Fruit fly (Drosophila melanogaster) whole organism, prepupa: ENCODE results near the gene CG14182.

Experiments
- Blimp-1 ChIP-seq: fragments of 200-800 bp; sonication (Bioruptor generic); optimal IDR thresholded peaks from 3 replicates; lab custom pipeline; 2017; ENCODE audit warnings: missing biosample characterization, missing genetic modification characterization, mild to moderate bottlenecking, moderate library complexity, missing genetic modification reagents
- CG10669 ChIP-seq: fragments of 200-800 bp; sonication (Bioruptor generic); optimal IDR thresholded peaks from 3 replicates; lab custom pipeline; 2018; ENCODE audit warnings: missing biosample characterization, mild to moderate bottlenecking, missing genetic modification characterization, moderate library complexity
- CG11294 ChIP-seq: fragments of 200-800 bp; sonication (Bioruptor generic); IDR thresholded peaks from 2 replicates; pipeline ENCODE4 v1.3.6; 2022; ENCODE audit warnings: missing biosample characterization, missing genetic modification characterization
- CG15336 ChIP-seq: fragments of 200-800 bp; sonication (Bioruptor generic); IDR thresholded peaks from 2 replicates; pipeline ENCODE4 v1.3.6; 2022; ENCODE audit warnings: missing biosample characterization, missing genetic modification characterization
- CG1621 ChIP-seq: fragments of 200-800 bp; sonication (Bioruptor generic); optimal IDR thresholded peaks from 3 replicates; lab custom pipeline; 2018; ENCODE audit warnings: missing biosample characterization, mild to moderate bottlenecking, missing genetic modification characterization
- CG16779 ChIP-seq: fragments of 200-800 bp; sonication (Bioruptor generic); optimal IDR thresholded peaks from 3 replicates; lab custom pipeline; 2017; ENCODE audit warnings: missing biosample characterization, mild to moderate bottlenecking, missing genetic modification characterization
- CG3032 ChIP-seq: fragments of 200-800 bp; optimal IDR thresholded peaks from 2 replicates; lab custom pipeline; 2019; ENCODE audit warnings: missing biosample characterization, mild to moderate bottlenecking, missing genetic modification characterization, moderate library complexity
- CG31627 ChIP-seq: fragments of 200-800 bp; sonication (Bioruptor generic); optimal IDR thresholded peaks from 3 replicates; lab custom pipeline; 2016; ENCODE audit warnings: missing biosample characterization, missing genetic modification characterization
- CG3919 ChIP-seq: fragments of 200-800 bp; sonication (Bioruptor generic); optimal IDR thresholded peaks from 3 replicates; lab custom pipeline; 2016; ENCODE audit warnings: missing biosample characterization, missing genetic modification characterization
- CG4318 ChIP-seq: fragments of 200-800 bp; sonication (Bioruptor generic); optimal IDR thresholded peaks from 3 replicates; lab custom pipeline; 2017; ENCODE audit warnings: missing biosample characterization, mild to moderate bottlenecking, missing genetic modification characterization
- CG6163 ChIP-seq: fragments of 200-800 bp; sonication (Bioruptor generic); IDR thresholded peaks from 3 replicates; pipeline ENCODE4 v1.3.6; 2022; ENCODE audit warnings: missing biosample characterization, missing genetic modification characterization
- CG6276 ChIP-seq: fragments of 200-800 bp; sonication (Bioruptor generic); optimal IDR thresholded peaks from 2 replicates; lab custom pipeline; 2017; ENCODE audit warnings: missing biosample characterization, mild to moderate bottlenecking, missing genetic modification characterization
- CG6792 ChIP-seq: fragments of 200-800 bp; sonication (Bioruptor generic); optimal IDR thresholded peaks from 3 replicates; lab custom pipeline; 2016; ENCODE audit warnings: missing biosample characterization, missing genetic modification characterization
- CG6808 ChIP-seq: fragments of 200-800 bp; sonication (Bioruptor generic); optimal IDR thresholded peaks from 3 replicates; lab custom pipeline; 2017; ENCODE audit warnings: missing biosample characterization, missing genetic modification characterization, mild to moderate bottlenecking, moderate library complexity, missing genetic modification reagents
- CG6854 ChIP-seq: fragments of 200-800 bp; sonication (Bioruptor generic); optimal IDR thresholded peaks from 2 replicates; lab custom pipeline; 2017; ENCODE audit warnings: missing biosample characterization, mild to moderate bottlenecking, missing genetic modification characterization
- CG8119 ChIP-seq: fragments of 200-800 bp; sonication (Bioruptor generic); IDR thresholded peaks from 3 replicates; pipeline ENCODE4 v1.3.6; 2022; ENCODE audit warnings: missing biosample characterization, missing genetic modification characterization
- CG8319 ChIP-seq: fragments of 200-800 bp; sonication (Bioruptor generic); optimal IDR thresholded peaks from 3 replicates; lab custom pipeline; 2016; ENCODE audit warnings: missing biosample characterization, missing genetic modification characterization
- CG9139 ChIP-seq: fragments of 200-800 bp; sonication (Bioruptor generic); optimal IDR thresholded peaks from 3 replicates; lab custom pipeline; 2017; ENCODE audit warnings: missing biosample characterization, mild to moderate bottlenecking, missing genetic modification characterization
- Eip78C ChIP-seq: fragments of 200-800 bp; sonication (Bioruptor generic); peaks from one replicate; lab custom pipeline; 2016; ENCODE audit warnings: missing biosample characterization, missing genetic modification characterization
- Eip93F ChIP-seq: fragments of 200-800 bp; sonication (Bioruptor generic); optimal IDR thresholded peaks from 2 replicates; lab custom pipeline; 2016; ENCODE audit warnings: missing biosample characterization, mild to moderate bottlenecking, missing genetic modification characterization
- Ets96B ChIP-seq: fragments of 200-800 bp; optimal IDR thresholded peaks from 2 replicates; lab custom pipeline; 2019; ENCODE audit warnings: missing biosample characterization, mild to moderate bottlenecking, missing genetic modification characterization, moderate library complexity
- Gug ChIP-seq: fragments of 200-800 bp; sonication (Bioruptor generic); IDR thresholded peaks from 2 replicates; pipeline ENCODE4 v1.3.6; 2022; ENCODE audit warnings: missing biosample characterization, missing genetic modification characterization
- Hr38 ChIP-seq: sonication (Bioruptor generic); optimal IDR thresholded peaks from 2 replicates; lab custom pipeline; 2016; ENCODE audit warnings: missing biosample characterization, missing genetic modification characterization
- Hr4 ChIP-seq: fragments of 200-800 bp; sonication (Bioruptor generic); optimal IDR thresholded peaks from 3 replicates; lab custom pipeline; 2016; ENCODE audit warnings: missing biosample characterization, missing genetic modification characterization
- Met ChIP-seq: fragments of 200-800 bp; sonication (Bioruptor generic); optimal IDR thresholded peaks from 3 replicates; lab custom pipeline; 2016; ENCODE audit warnings: missing biosample characterization, missing genetic modification characterization
- OdsH ChIP-seq: fragments of 200-800 bp; sonication (Bioruptor generic); optimal IDR thresholded peaks from 3 replicates; lab custom pipeline; 2016; ENCODE audit warnings: missing biosample characterization, missing genetic modification characterization
- Smox ChIP-seq: fragments of 200-800 bp; sonication (Bioruptor generic); optimal IDR thresholded peaks from 3 replicates; lab custom pipeline; 2016; ENCODE audit warnings: missing biosample characterization, missing genetic modification characterization
- Sox14 ChIP-seq: fragments of 200-800 bp; sonication (Bioruptor generic); optimal IDR thresholded peaks from 3 replicates; lab custom pipeline; 2016; ENCODE audit warnings: missing biosample characterization, missing genetic modification characterization
- Sox15 ChIP-seq: fragments of 200-800 bp; sonication (Bioruptor generic); optimal IDR thresholded peaks from 3 replicates; lab custom pipeline; 2016; ENCODE audit warnings: missing biosample characterization, missing genetic modification characterization
- dac ChIP-seq: fragments of 200-800 bp; sonication (Bioruptor generic); optimal IDR thresholded peaks from 2 replicates; lab custom pipeline; 2017; ENCODE audit warnings: missing biosample characterization, mild to moderate bottlenecking, missing genetic modification characterization
- dsx ChIP-seq: fragments of 200-800 bp; optimal IDR thresholded peaks from 3 replicates; lab custom pipeline; 2019; ENCODE audit warnings: missing biosample characterization, mild to moderate bottlenecking, missing genetic modification characterization, moderate library complexity; ENCODE audit not compliant: poor library complexity, severe bottlenecking
- eg ChIP-seq: fragments of 200-800 bp; sonication (Bioruptor generic); IDR thresholded peaks from 3 replicates; pipeline ENCODE4 v1.3.6; 2022; ENCODE audit warnings: missing biosample characterization, missing genetic modification characterization
- esn ChIP-seq: fragments of 200-800 bp; sonication (Bioruptor generic); optimal IDR thresholded peaks from 2 replicates; lab custom pipeline; 2016; ENCODE audit warnings: missing biosample characterization, mild to moderate bottlenecking, missing genetic modification characterization, moderate library complexity
- fd59A ChIP-seq: fragments of 200-800 bp; sonication (Bioruptor generic); optimal IDR thresholded peaks from 2 replicates; lab custom pipeline; 2017; ENCODE audit warnings: missing biosample characterization, mild to moderate bottlenecking, missing genetic modification characterization, missing genetic modification reagents
- fkh ChIP-seq: fragments of 200-800 bp; sonication (Bioruptor generic); optimal IDR thresholded peaks from 3 replicates; lab custom pipeline; 2017; ENCODE audit warnings: missing biosample characterization, mild to moderate bottlenecking, missing genetic modification characterization, moderate library complexity
- lz ChIP-seq: fragments of 200-800 bp; sonication (Bioruptor generic); optimal IDR thresholded peaks from 3 replicates; lab custom pipeline; 2016; ENCODE audit warnings: missing biosample characterization, missing genetic modification characterization
- net ChIP-seq: fragments of 200-800 bp; sonication (Bioruptor generic); optimal IDR thresholded peaks from 3 replicates; lab custom pipeline; 2016; ENCODE audit warnings: missing biosample characterization, missing genetic modification characterization
- pdm3 ChIP-seq: fragments of 200-800 bp; sonication (Bioruptor generic); optimal IDR thresholded peaks from 3 replicates; lab custom pipeline; 2016; ENCODE audit warnings: missing biosample characterization, missing genetic modification characterization
- spab ChIP-seq: fragments of 200-800 bp; sonication (Bioruptor generic); optimal IDR thresholded peaks from 2 replicates; lab custom pipeline; 2017; ENCODE audit warnings: missing biosample characterization, mild to moderate bottlenecking, missing genetic modification characterization, missing genetic modification reagents
- svp ChIP-seq: fragments of 200-800 bp; sonication (Bioruptor generic); peaks from one replicate; lab custom pipeline; 2016; ENCODE audit warnings: missing biosample characterization, missing genetic modification characterization
- topi ChIP-seq: fragments of 200-800 bp; sonication (Bioruptor generic); optimal IDR thresholded peaks from 3 replicates; lab custom pipeline; 2016; ENCODE audit warnings: missing biosample characterization, missing genetic modification characterization
- vri ChIP-seq: fragments of 200-800 bp; sonication (Bioruptor generic); optimal IDR thresholded peaks from 3 replicates; lab custom pipeline; 2016; ENCODE audit warnings: missing biosample characterization, mild to moderate bottlenecking, missing genetic modification characterization

Gene CG14182

DNA sequence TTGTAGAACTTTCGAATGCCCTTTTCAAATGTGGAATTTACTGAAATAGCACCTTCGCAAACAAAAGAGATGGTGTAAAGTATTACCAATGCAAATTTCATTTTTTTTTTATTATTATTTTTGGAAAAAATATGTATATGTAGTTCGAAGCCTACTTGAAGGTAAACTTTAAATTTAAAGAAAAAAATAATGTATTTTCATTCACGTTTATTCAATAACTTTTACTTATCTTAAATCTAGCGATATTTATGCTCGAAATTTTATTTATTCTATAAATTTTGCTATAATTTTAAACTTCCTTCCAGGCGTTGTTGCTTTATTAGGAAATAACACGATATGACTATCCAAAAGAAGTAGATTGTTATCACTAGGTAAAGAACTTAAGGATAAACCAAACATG is 26.9 kb downstream of the CG14182 start, which contains the start of gene CG33710:
TSS of gene CG33710 (minus strand) at position 101 of the 400 bp plus-strand sequence.
- TF ChIP-seq Met (GFP tag; lab: Kevin White, UChicago) (no peak), CG11294 (GFP tag; lab: Robert Waterston, UW) (no peak), Sox15 (GFP tag; lab: Kevin White, UChicago) (no peak), CG6276 (GFP tag; lab: Kevin White, UChicago) (no peak), spab (GFP tag; lab: Kevin White, UChicago) (no peak)

DNA sequence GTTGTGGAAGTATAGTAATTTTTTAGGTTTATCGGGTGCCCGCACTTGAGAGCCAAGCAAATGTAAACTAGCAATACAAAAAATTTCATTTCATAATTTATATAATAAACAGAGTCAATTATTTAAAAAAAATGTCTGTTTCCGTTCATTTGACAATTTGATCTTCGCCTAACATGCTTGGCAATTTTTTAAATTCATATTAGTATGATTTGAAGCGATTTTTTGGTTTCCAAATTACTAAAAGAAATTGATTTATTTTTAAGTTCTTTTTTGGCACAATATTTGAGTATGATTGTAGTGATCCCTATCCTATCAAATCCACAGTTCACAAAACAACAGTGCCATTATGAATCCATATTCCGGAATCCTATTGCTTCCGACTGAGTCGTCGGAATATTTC is 27.7 kb downstream of the CG14182 start, which contains the start of gene CG34258:
TSS of gene CG34258 (minus strand) at position 101 of the 400 bp plus-strand sequence.
- no peak for TF ChIP-seq CG31627 (GFP tag; lab: Kevin White, UChicago)
- TF ChIP-seq Blimp-1 (GFP tag; lab: Kevin White, UChicago), result no peak
- no peak for TF ChIP-seq esn (GFP tag; lab: Kevin White, UChicago)
- no peak for TF ChIP-seq CG11294 (GFP tag; lab: Robert Waterston, UW)
- TF ChIP-seq lz (GFP tag; lab: Kevin White, UChicago), result no peak
- no peak for TF ChIP-seq Sox14 (GFP tag; lab: Kevin White, UChicago)
- TF ChIP-seq dsx, result no peak
- TF ChIP-seq CG3919 (GFP tag; lab: Kevin White, UChicago), result no peak
- no peak for TF ChIP-seq fd59A (GFP tag; lab: Kevin White, UChicago)
- no peak for TF ChIP-seq svp (GFP tag; lab: Kevin White, UChicago)
- TF ChIP-seq Smox (GFP tag; lab: Kevin White, UChicago), result no peak
- no peak for TF ChIP-seq net (GFP tag; lab: Kevin White, UChicago)

dm6 chr3L:19951035-19951434 is 28.6 kb downstream of the CG14182 start, which contains the start of gene CG32219:
TSS of gene CG32219 (minus strand) at chr3L:19951135.
- TF ChIP-seq CG16779 (no peak), CG4318 (GFP tag; lab: Kevin White, UChicago) (no peak), eg (GFP tag; lab: Robert Waterston, UW) (no peak), Eip78C (GFP tag; lab: Kevin White, UChicago) (no peak), CG6276 (GFP tag; lab: Kevin White, UChicago) (no peak), Hr38 (GFP tag; lab: Kevin White, UChicago) (no peak), spab (GFP tag; lab: Kevin White, UChicago) (no peak), CG10669 (GFP tag; lab: Kevin White, UChicago) (no peak), Hr4 (GFP tag; lab: Kevin White, UChicago) (no peak), Gug (GFP tag; lab: Robert Waterston, UW) (no peak), pdm3 (GFP tag; lab: Kevin White, UChicago) (no peak), lz (GFP tag; lab: Kevin White, UChicago) (no peak), CG6792 (GFP tag; lab: Kevin White, UChicago) (no peak), Smox (GFP tag; lab: Kevin White, UChicago) (no peak), CG15336 (GFP tag; lab: Robert Waterston, UW) (no peak), CG1621 (tag; lab: Kevin White, UChicago) (no peak), topi (no peak), CG3032 (no peak), fkh (no peak), OdsH (GFP tag; lab: Kevin White, UChicago) (no peak)

DNA sequence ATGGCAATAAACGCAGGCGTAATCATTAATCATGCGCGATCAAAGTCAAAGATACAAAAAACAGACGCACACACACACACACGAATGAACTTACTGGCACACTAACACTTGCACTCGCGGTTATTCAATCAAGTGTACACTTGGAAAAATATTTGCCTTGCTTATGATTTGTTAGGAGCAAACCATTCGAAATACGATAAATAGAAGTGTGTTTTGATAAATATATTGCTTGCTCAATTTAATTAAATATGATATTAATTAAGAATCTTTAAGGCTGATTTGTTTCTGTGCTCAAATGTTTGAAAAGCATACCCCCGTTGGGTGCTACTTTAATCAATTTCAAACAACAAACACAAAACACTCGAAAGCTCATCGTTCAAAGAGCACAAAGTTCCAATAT is 34.1 kb downstream of the CG14182 start:
- TF ChIP-seq svp (GFP tag; lab: Kevin White, UChicago) (peak; percentile 64), vri (GFP tag; lab: Kevin White, UChicago) (peak; percentile 39), Eip93F (GFP tag; lab: Kevin White, UChicago) (no peak)

DNA sequence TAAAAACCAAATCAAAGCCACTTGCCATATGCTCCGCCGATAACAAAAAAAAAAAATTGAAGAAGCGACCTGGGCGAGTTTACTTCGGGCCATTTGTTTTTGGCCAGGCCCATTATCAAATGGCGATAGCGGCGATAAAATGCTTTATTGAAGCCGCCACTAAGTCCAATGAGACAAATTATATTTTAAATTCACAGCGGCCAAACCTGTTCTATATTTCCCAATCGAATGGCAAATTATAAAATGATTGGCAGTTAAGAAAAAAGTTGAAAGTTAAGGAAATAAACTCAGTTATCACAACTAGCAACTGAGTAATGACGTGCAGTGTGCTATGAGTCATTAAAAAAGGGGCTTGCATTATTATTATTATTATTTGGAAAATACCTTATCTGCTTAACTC is 38.5 kb downstream of the CG14182 start:
- TF ChIP-seq CG9139, result no peak
- TF ChIP-seq CG6854 (GFP tag; lab: Kevin White, UChicago), result no peak
- no peak for TF ChIP-seq Sox15 (GFP tag; lab: Kevin White, UChicago)
- TF ChIP-seq OdsH (GFP tag; lab: Kevin White, UChicago), result no peak
- TF ChIP-seq CG6276 (GFP tag; lab: Kevin White, UChicago), result no peak
- TF ChIP-seq topi, result no peak
- no peak for TF ChIP-seq Smox (GFP tag; lab: Kevin White, UChicago)
- TF ChIP-seq Ets96B (tag; lab: Kevin White, UChicago), result no peak
- TF ChIP-seq CG10669 (GFP tag; lab: Kevin White, UChicago), result no peak
- no peak for TF ChIP-seq Eip78C (GFP tag; lab: Kevin White, UChicago)
- no peak for TF ChIP-seq Sox14 (GFP tag; lab: Kevin White, UChicago)
- TF ChIP-seq CG8119 (GFP tag; lab: Robert Waterston, UW), result no peak
- TF ChIP-seq CG8319 (GFP tag; lab: Kevin White, UChicago), result no peak
- no peak for TF ChIP-seq CG3032
- no peak for TF ChIP-seq dac (GFP tag; lab: Kevin White, UChicago)
- TF ChIP-seq CG6808, result no peak
- TF ChIP-seq CG6163 (GFP tag; lab: Robert Waterston, UW), result no peak
